Worm (Caenorhabditis elegans) whole organism, L2 larva: Measurements from ENCODE around the gene str-220.

Experiments used
- C34F6.9 ChIP-seq: fragments of 150-350 bp; optimal IDR thresholded peaks from 2 replicates; lab custom pipeline; 2014; ENCODE audit warnings: missing biosample characterization, missing genetic modification characterization
- F13H6.1 ChIP-seq: sonication (generic microtip); optimal IDR thresholded peaks from 2 replicates; lab custom pipeline; 2016; ENCODE audit warnings: missing genetic modification characterization, missing compliant biosample characterization
- Y55F3AM.14 ChIP-seq: fragments of 200-800 bp; sonication (Bioruptor generic); optimal IDR thresholded peaks from 2 replicates; lab custom pipeline; 2018; ENCODE audit warnings: mild to moderate bottlenecking, missing genetic modification characterization, missing compliant biosample characterization
- alr-1 ChIP-seq: fragments of 150-350 bp; optimal IDR thresholded peaks from 2 replicates; lab custom pipeline; 2014; ENCODE audit warnings: missing biosample characterization, missing genetic modification characterization
- ama-1 ChIP-seq: fragments of 150-350 bp; optimal IDR thresholded peaks from 2 replicates; lab custom pipeline; 2018; ENCODE audit warnings: inconsistent platforms
- blmp-1 ChIP-seq: sonication (generic microtip); optimal IDR thresholded peaks from 2 replicates; lab custom pipeline; 2017; ENCODE audit warnings: missing genetic modification characterization, mild to moderate bottlenecking, missing compliant biosample characterization, antibody characterized with exemption, moderate library complexity; ENCODE audit not compliant: insufficient read depth
- ceh-16 ChIP-seq: fragments of 150-350 bp; optimal IDR thresholded peaks from 2 replicates; lab custom pipeline; 2014; ENCODE audit warnings: missing biosample characterization, missing genetic modification characterization
- ceh-82 ChIP-seq: fragments of 150-350 bp; optimal IDR thresholded peaks from 2 replicates; lab custom pipeline; 2014; ENCODE audit warnings: missing biosample characterization, missing genetic modification characterization
- crh-2 ChIP-seq: sonication (generic microtip); optimal IDR thresholded peaks from 2 replicates; lab custom pipeline; 2017; ENCODE audit warnings: missing biosample characterization, missing genetic modification characterization
- dmd-4 ChIP-seq: sonication (generic microtip); optimal IDR thresholded peaks from 2 replicates; lab custom pipeline; 2017; ENCODE audit warnings: missing biosample characterization, missing genetic modification characterization
- egl-27 ChIP-seq: sonication (generic microtip); optimal IDR thresholded peaks from 3 replicates; lab custom pipeline; 2017; ENCODE audit warnings: missing biosample characterization, missing genetic modification reagents, missing genetic modification characterization
- elt-1 ChIP-seq: fragments of 150-350 bp; optimal IDR thresholded peaks from 2 replicates; lab custom pipeline; 2014; ENCODE audit warnings: missing biosample characterization, missing genetic modification characterization
- fos-1 ChIP-seq: fragments of 150-350 bp; optimal IDR thresholded peaks from 2 replicates; lab custom pipeline; 2014; ENCODE audit warnings: missing biosample characterization, missing genetic modification characterization
- gmeb-1 ChIP-seq: fragments of 150-350 bp; optimal IDR thresholded peaks from 2 replicates; lab custom pipeline; 2014; ENCODE audit warnings: missing biosample characterization, missing genetic modification characterization
- lin-11 ChIP-seq: fragments of 150-350 bp; sonication (generic microtip); optimal IDR thresholded peaks from 2 replicates; lab custom pipeline; 2014; ENCODE audit warnings: missing biosample characterization, missing genetic modification characterization, inconsistent platforms, mixed read lengths
- lin-13 ChIP-seq: fragments of 150-350 bp; optimal IDR thresholded peaks from 2 replicates; lab custom pipeline; 2014; ENCODE audit warnings: missing biosample characterization, missing genetic modification reagents, missing genetic modification characterization
- lin-39 ChIP-seq: fragments of 150-350 bp; optimal IDR thresholded peaks from 2 replicates; lab custom pipeline; 2014; ENCODE audit warnings: missing biosample characterization, missing genetic modification reagents, missing genetic modification characterization
- lsy-2 ChIP-seq, 2 experiments: fragments of 150-350 bp in 1 of 2; sonication (generic microtip) in 1 of 2; optimal IDR thresholded peaks; 2 replicates each; lab custom pipeline; 2014 to 2017; ENCODE audit warnings: missing biosample characterization in 2 of 2, missing genetic modification characterization in 2 of 2
- mab-5 ChIP-seq: fragments of 150-350 bp; optimal IDR thresholded peaks from 2 replicates; lab custom pipeline; 2014; ENCODE audit warnings: missing biosample characterization, missing genetic modification characterization
- mbf-1 ChIP-seq: sonication (generic microtip); optimal IDR thresholded peaks from 2 replicates; lab custom pipeline; 2017; ENCODE audit warnings: missing biosample characterization, missing genetic modification characterization
- mdl-1 ChIP-seq, 2 experiments: fragments of 150-350 bp in 1 of 2; sonication (generic microtip) in 1 of 2; optimal IDR thresholded peaks; 2 replicates each; lab custom pipeline; 2017; ENCODE audit warnings: missing biosample characterization in 2 of 2, missing genetic modification characterization in 2 of 2
- nhr-11 ChIP-seq: fragments of 150-350 bp; optimal IDR thresholded peaks from 2 replicates; lab custom pipeline; 2014; ENCODE audit warnings: missing biosample characterization, missing genetic modification characterization
- nhr-12 ChIP-seq: fragments of 150-350 bp; optimal IDR thresholded peaks from 2 replicates; lab custom pipeline; 2014; ENCODE audit warnings: missing biosample characterization, missing genetic modification characterization
- nhr-129 ChIP-seq: fragments of 150-350 bp; optimal IDR thresholded peaks from 2 replicates; lab custom pipeline; 2014; ENCODE audit warnings: missing biosample characterization, missing genetic modification characterization
- nhr-21 ChIP-seq: fragments of 150-350 bp; optimal IDR thresholded peaks from 2 replicates; lab custom pipeline; 2014; ENCODE audit warnings: missing biosample characterization, missing genetic modification characterization
- nhr-237 ChIP-seq: fragments of 150-350 bp; optimal IDR thresholded peaks from 2 replicates; lab custom pipeline; 2014; ENCODE audit warnings: missing biosample characterization, missing genetic modification characterization
- nhr-25 ChIP-seq: fragments of 150-350 bp; sonication (generic microtip); optimal IDR thresholded peaks from 3 replicates; lab custom pipeline; 2014; ENCODE audit warnings: missing biosample characterization, missing genetic modification characterization
- nhr-6 ChIP-seq: fragments of 150-350 bp; optimal IDR thresholded peaks from 2 replicates; lab custom pipeline; 2014; ENCODE audit warnings: missing biosample characterization, missing genetic modification characterization
- nhr-77 ChIP-seq: fragments of 150-350 bp; optimal IDR thresholded peaks from 2 replicates; lab custom pipeline; 2014; ENCODE audit warnings: missing biosample characterization, missing genetic modification characterization
- peb-1 ChIP-seq: fragments of 150-350 bp; optimal IDR thresholded peaks from 2 replicates; lab custom pipeline; 2014; ENCODE audit warnings: missing biosample characterization, missing genetic modification characterization
- sem-4 ChIP-seq: fragments of 150-350 bp; optimal IDR thresholded peaks from 2 replicates; lab custom pipeline; 2014; ENCODE audit warnings: missing biosample characterization, missing genetic modification reagents, missing genetic modification characterization
- skn-1 ChIP-seq: sonication (generic microtip); optimal IDR thresholded peaks from 2 replicates; lab custom pipeline; 2017; ENCODE audit warnings: missing biosample characterization, missing genetic modification characterization
- sma-3 ChIP-seq: sonication (generic microtip); optimal IDR thresholded peaks from 2 replicates; lab custom pipeline; 2016; ENCODE audit warnings: missing genetic modification reagents, missing genetic modification characterization, missing compliant biosample characterization
- sma-9 ChIP-seq, 2 experiments: fragments of 150-350 bp in 1 of 2; sonication (generic microtip) in 1 of 2; optimal IDR thresholded peaks; 2 replicates each; lab custom pipeline; 2014 to 2016; ENCODE audit warnings: missing genetic modification characterization in 2 of 2, mild to moderate bottlenecking in 1 of 2, missing biosample characterization in 1 of 2, missing compliant biosample characterization in 1 of 2, missing genetic modification reagents in 1 of 2, moderate library complexity in 1 of 2
- snpc-4 ChIP-seq: fragments of 150-350 bp; optimal IDR thresholded peaks from 2 replicates; lab custom pipeline; 2014; ENCODE audit warnings: missing biosample characterization, missing genetic modification characterization
- unc-39 ChIP-seq: fragments of 150-350 bp; optimal IDR thresholded peaks from 2 replicates; lab custom pipeline; 2014; ENCODE audit warnings: missing biosample characterization, missing genetic modification characterization
- unc-55 ChIP-seq: fragments of 150-350 bp; sonication (generic microtip); optimal IDR thresholded peaks from 3 replicates; lab custom pipeline; 2014; ENCODE audit warnings: missing biosample characterization, missing genetic modification reagents, missing genetic modification characterization
- unc-62 ChIP-seq: fragments of 150-350 bp; optimal IDR thresholded peaks from 2 replicates; lab custom pipeline; 2014; ENCODE audit warnings: missing biosample characterization, missing genetic modification reagents, missing genetic modification characterization
- zag-1 ChIP-seq: fragments of 150-350 bp; optimal IDR thresholded peaks from 2 replicates; lab custom pipeline; 2014; ENCODE audit warnings: missing biosample characterization, missing genetic modification characterization
- ztf-1 ChIP-seq: fragments of 200-800 bp; sonication (Bioruptor generic); conservative IDR thresholded peaks from 2 replicates; pipeline ENCODE4 v1.3.6; 2022; ENCODE audit warnings: missing genetic modification characterization, missing compliant biosample characterization
- ztf-11 ChIP-seq: sonication (generic microtip); optimal IDR thresholded peaks from 2 replicates; lab custom pipeline; 2017; ENCODE audit warnings: missing biosample characterization, missing genetic modification characterization

Gene str-220

DNA sequence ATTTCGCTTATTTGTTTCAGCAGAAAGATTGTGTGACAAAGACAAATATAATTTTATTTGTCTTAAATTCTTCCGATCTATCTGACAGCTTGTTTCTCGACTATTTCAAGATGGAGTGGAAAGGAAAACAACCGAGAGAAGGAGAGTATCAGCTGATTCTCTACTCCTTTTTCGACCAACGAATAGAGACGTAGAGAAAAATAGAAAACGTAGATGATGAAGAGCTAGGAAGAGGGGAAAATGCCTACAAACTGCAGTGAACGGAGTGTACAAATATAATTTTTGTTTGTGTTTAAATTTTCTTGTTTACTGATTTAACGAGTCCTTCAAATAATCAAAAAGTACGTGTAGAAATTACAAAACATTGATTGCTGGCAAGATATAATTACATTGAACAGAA lies 23.4 kb downstream of the str-220 start (continued):
- TF ChIP-seq peb-1 (tag; lab: Kevin White, UChicago) (no peak), nhr-11 (tag; lab: Kevin White, UChicago) (no peak), unc-62 (GFP tag; lab: Kevin White, UChicago) (no peak), sem-4 (no peak), alr-1 (no peak)
- TF ChIP-seq, all 48 proteins: peak for 6

DNA sequence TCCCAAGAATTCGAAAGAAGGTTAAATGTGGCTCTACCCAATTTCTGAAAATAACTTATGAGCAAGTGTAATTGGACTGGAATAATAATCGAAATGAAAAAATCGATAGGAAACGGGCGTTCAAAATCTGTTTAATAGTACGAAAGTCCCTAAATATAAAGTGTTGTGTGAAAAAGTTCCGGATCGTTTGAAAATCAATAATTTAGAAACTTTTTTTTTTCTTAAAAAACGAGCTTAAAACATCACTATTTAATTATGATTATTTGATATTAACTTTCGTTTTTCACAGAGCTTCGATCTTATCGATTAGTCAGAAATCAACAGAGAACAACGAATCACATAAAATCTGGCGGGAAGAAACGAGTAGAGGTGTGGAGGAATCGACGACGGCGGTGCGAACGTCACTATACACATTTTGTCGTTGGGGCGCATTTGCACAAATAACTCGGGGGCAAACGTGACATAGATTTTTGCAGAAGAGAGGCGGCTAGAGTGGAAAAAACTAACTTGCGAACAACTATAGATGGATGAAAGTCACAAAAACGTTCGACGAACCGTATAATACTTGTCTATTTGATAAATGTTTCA lies 26.4 kb downstream of the str-220 start, which contains the start of gene hecd-1:
hecd-1 (minus strand) TSS at position 51 of the 588 bp plus-strand sequence.
- TF ChIP-seq nhr-129 (peak; percentile 56), sma-3 (no peak), crh-2 (tag; lab: Kevin White, UChicago) (peak; percentile 30)

DNA sequence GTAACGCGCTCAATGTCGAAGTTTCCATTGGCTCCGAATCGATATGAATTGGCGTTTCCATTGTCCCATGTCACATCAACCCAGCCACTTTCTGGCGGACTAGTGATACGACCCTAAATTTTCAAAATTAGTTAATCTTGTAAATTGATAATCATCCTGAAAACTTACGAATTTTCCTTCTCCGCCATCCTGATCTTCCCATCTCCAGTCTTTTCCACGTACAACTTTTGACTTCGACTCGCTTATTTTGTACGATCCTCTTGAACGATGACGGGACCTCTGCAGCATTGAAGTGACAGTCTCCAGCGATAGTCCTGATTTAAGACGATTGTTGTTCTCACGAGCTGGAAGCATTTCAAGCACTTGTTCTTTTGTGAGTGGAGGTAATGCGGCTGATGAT lies 32.0 kb downstream of the str-220 start:
- TF ChIP-seq F13H6.1 (tag; lab: Kevin White, UChicago): no peak
- TF ChIP-seq C34F6.9 (tag; lab: Kevin White, UChicago): no peak
- TF ChIP-seq ztf-11 (tag; lab: Kevin White, UChicago): no peak
- TF ChIP-seq unc-39 (tag; lab: Kevin White, UChicago): no peak
- TF ChIP-seq nhr-25: no peak
- TF ChIP-seq crh-2 (tag; lab: Kevin White, UChicago): no peak
- no peak for TF ChIP-seq ceh-16
- no peak for TF ChIP-seq sem-4

DNA sequence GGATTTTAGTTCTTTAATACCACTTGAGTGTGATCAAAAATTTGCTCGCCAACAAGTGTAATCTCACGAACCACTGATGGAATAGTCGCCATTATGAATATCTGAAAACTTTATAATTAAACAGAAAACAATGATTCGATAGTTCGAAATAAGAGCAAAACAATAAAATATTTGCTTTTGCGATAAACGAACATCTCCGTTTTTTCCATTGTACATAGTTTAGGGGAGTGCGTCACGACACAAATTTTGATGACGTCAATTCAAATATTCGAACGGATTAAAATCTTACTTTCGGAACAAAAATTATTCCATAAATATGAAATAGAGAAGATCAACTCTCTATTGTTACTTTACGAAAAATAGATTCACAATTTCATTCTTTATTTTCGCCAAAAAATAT lies 37.1 kb downstream of the str-220 start, which contains the start of gene mutd-1:
mutd-1 (minus strand) TSS at position 101 of the 400 bp plus-strand sequence.
- TF ChIP-seq sma-9 (GFP tag; optimal IDR thresholded peaks at IDR 0.05; lab: Kevin White, UChicago) (no peak), sma-9 (tag; optimal IDR thresholded peaks at IDR 0.05; lab: Kevin White, UChicago) (no peak), unc-62 (GFP tag; lab: Kevin White, UChicago) (no peak)

DNA sequence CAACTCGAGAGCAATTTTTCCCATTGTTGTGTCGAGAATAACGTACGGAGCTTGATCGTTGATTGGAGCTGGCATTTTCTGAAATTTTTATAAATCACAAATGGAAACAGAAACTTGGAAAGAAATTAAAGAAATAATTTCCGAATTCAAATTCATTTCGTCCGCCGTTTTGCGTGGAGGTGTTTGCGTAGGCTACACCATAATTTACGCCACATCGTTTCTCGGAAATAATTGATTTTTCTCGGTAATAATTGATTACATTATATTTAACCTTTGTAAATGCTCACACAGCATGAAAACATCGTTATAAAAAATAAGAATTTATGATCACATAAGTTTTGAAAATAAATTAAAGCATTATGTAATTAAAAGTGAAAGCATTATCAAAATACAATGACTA lies 38.0 kb downstream of the str-220 start, which contains the start of gene cyn-12:
cyn-12 (minus strand) TSS at position 78 of the 400 bp plus-strand sequence.
- TF ChIP-seq ama-1 (no peak), elt-1 (no peak), lsy-2 (tag; optimal IDR thresholded peaks at IDR 0.05; lab: Kevin White, UChicago) (peak in 1 of 2 experiments; percentile 52), mdl-1 (tag; optimal IDR thresholded peaks at IDR 0.05; lab: Kevin White, UChicago) (no peak), sma-3 (peak; percentile 37), unc-62 (GFP tag; lab: Kevin White, UChicago) (no peak), gmeb-1 (tag; lab: Kevin White, UChicago) (peak; percentile 9), C34F6.9 (tag; lab: Kevin White, UChicago) (peak; percentile 33)

DNA sequence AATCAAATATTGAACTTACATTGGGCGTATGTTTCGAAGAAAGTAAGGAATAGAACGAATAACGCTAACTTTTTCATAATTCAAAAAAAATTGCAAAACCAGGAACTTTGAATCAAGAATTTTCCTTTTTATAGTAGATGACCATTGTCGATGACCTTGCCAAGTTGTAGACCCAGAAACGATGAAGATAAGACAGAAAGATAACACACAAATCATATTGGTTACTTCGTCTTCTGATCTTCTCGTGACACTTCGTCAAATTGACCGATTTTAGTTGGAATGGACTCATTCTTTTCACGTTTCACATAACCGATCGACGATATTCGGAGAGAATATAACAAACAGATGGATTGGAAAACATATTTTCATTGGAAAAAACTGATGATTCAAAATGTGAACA lies 39.3 kb downstream of the str-220 start, which contains the start of gene grsp-3:
grsp-3 (minus strand) TSS at position 149 of the 400 bp plus-strand sequence.
- TF ChIP-seq ztf-1 (GFP tag; lab: Robert Waterston, UW): no peak
- no peak for TF ChIP-seq nhr-12 (tag; lab: Kevin White, UChicago)
- no peak for TF ChIP-seq nhr-77
- no peak for TF ChIP-seq egl-27 (tag; lab: Kevin White, UChicago)
- peak; percentile 53 for TF ChIP-seq nhr-21 (tag; lab: Kevin White, UChicago)
- TF ChIP-seq lin-11: no peak
- no peak for TF ChIP-seq nhr-237 (tag; lab: Kevin White, UChicago)
- no peak for TF ChIP-seq ceh-16
- TF ChIP-seq peb-1 (tag; lab: Kevin White, UChicago): no peak
- no peak for TF ChIP-seq nhr-6 (tag; lab: Kevin White, UChicago)
- TF ChIP-seq sma-9 (GFP tag; optimal IDR thresholded peaks at IDR 0.05; lab: Kevin White, UChicago): peak; percentile 44
- no peak for TF ChIP-seq sma-9 (tag; optimal IDR thresholded peaks at IDR 0.05; lab: Kevin White, UChicago)
- TF ChIP-seq crh-2 (tag; lab: Kevin White, UChicago): no peak
- peak in 1 of 2 experiments; percentile 23 for TF ChIP-seq lsy-2 (tag; optimal IDR thresholded peaks at IDR 0.05; lab: Kevin White, UChicago)
- TF ChIP-seq alr-1: no peak
- TF ChIP-seq skn-1 (tag; lab: Kevin White, UChicago): no peak
- no peak for TF ChIP-seq fos-1
- no peak for TF ChIP-seq zag-1 (tag; lab: Kevin White, UChicago)
- TF ChIP-seq unc-39 (tag; lab: Kevin White, UChicago): no peak
- no peak for TF ChIP-seq mbf-1 (tag; lab: Kevin White, UChicago)
- no peak for TF ChIP-seq Y55F3AM.14 (GFP tag; lab: Kevin White, UChicago)
- no peak for TF ChIP-seq lin-13
- no peak for TF ChIP-seq unc-55
- TF ChIP-seq dmd-4 (tag; lab: Kevin White, UChicago): no peak
- no peak for TF ChIP-seq mab-5 (tag; lab: Kevin White, UChicago)
- peak; percentile 43 for TF ChIP-seq blmp-1
- TF ChIP-seq lin-39 (tag; lab: Kevin White, UChicago): no peak
- TF ChIP-seq ceh-82 (tag; lab: Kevin White, UChicago): no peak
- TF ChIP-seq snpc-4 (tag; lab: Kevin White, UChicago): no peak
- no peak for TF ChIP-seq C34F6.9 (tag; lab: Kevin White, UChicago)
- no peak for TF ChIP-seq sem-4
- no peak for TF ChIP-seq nhr-11 (tag; lab: Kevin White, UChicago)
